Fruit fly (Drosophila melanogaster) whole organism, embryonic: ENCODE results near the gene CG16813.

ENCODE experiments used
- Atf6 ChIP-seq: fragments of 200-800 bp; sonication (Bioruptor generic); IDR thresholded peaks from 2 replicates; pipeline ENCODE4 v1.3.6; 2022; ENCODE audit warnings: missing biosample characterization, missing genetic modification characterization
- BEAF-32 ChIP-seq: fragments of 200-800 bp; sonication (Bioruptor generic); optimal IDR thresholded peaks from 3 replicates; lab custom pipeline; 2017; ENCODE audit warnings: missing biosample characterization, missing genetic modification characterization, mild to moderate bottlenecking, moderate library complexity, missing genetic modification reagents
- CG10321 ChIP-seq: fragments of 200-800 bp; sonication (Bioruptor generic); IDR thresholded peaks from 2 replicates; pipeline ENCODE4 v1.3.6; 2022; ENCODE audit warnings: missing biosample characterization, missing genetic modification characterization
- CG10654 ChIP-seq: fragments of 200-800 bp; sonication (Bioruptor generic); optimal IDR thresholded peaks from 2 replicates; lab custom pipeline; 2016; ENCODE audit warnings: missing biosample characterization, missing genetic modification characterization
- CG11504 ChIP-seq: fragments of 200-800 bp; sonication (Bioruptor generic); optimal IDR thresholded peaks from 3 replicates; lab custom pipeline; 2019; ENCODE audit warnings: missing biosample characterization, mild to moderate bottlenecking, missing genetic modification characterization, moderate library complexity
- CG12299 ChIP-seq: fragments of 200-800 bp; sonication (Bioruptor generic); optimal IDR thresholded peaks from 2 replicates; lab custom pipeline; 2018; ENCODE audit warnings: missing biosample characterization, mild to moderate bottlenecking, missing genetic modification characterization
- CG13287 ChIP-seq: fragments of 200-800 bp; sonication (Bioruptor generic); IDR thresholded peaks from 2 replicates; pipeline ENCODE4 v1.3.6; 2022; ENCODE audit warnings: missing biosample characterization, missing genetic modification characterization; ENCODE audit not compliant: partially characterized antibody
- CG14710 ChIP-seq: fragments of 200-800 bp; sonication (Bioruptor generic); optimal IDR thresholded peaks from 3 replicates; lab custom pipeline; 2019; ENCODE audit warnings: missing biosample characterization, mild to moderate bottlenecking, missing genetic modification characterization, moderate library complexity
- CG15479 ChIP-seq: fragments of 200-800 bp; sonication (Bioruptor generic); optimal IDR thresholded peaks from 3 replicates; lab custom pipeline; 2019; ENCODE audit warnings: missing biosample characterization, mild to moderate bottlenecking, missing genetic modification characterization, moderate library complexity
- CG3407 ChIP-seq: fragments of 200-800 bp; sonication (Bioruptor generic); optimal IDR thresholded peaks from 2 replicates; lab custom pipeline; 2018; ENCODE audit warnings: missing biosample characterization, mild to moderate bottlenecking, missing genetic modification characterization
- CG7357 ChIP-seq: fragments of 200-800 bp; sonication (Bioruptor generic); IDR thresholded peaks from 3 replicates; pipeline ENCODE4 v1.3.6; 2022; ENCODE audit warnings: missing biosample characterization, missing genetic modification characterization
- CG7556 ChIP-seq: fragments of 200-800 bp; sonication (Bioruptor generic); optimal IDR thresholded peaks from 2 replicates; lab custom pipeline; 2017; ENCODE audit warnings: missing biosample characterization, mild to moderate bottlenecking, missing genetic modification characterization
- CG8089 ChIP-seq: fragments of 200-800 bp; sonication (Bioruptor generic); optimal IDR thresholded peaks from 3 replicates; lab custom pipeline; 2016; ENCODE audit warnings: missing biosample characterization, missing genetic modification characterization
- CG8924 ChIP-seq: fragments of 200-800 bp; optimal IDR thresholded peaks from 3 replicates; lab custom pipeline; 2019; ENCODE audit warnings: missing biosample characterization, mild to moderate bottlenecking, missing genetic modification characterization, moderate library complexity
- CG9609 ChIP-seq: fragments of 200-800 bp; sonication (Bioruptor generic); optimal IDR thresholded peaks from 3 replicates; lab custom pipeline; 2016; ENCODE audit warnings: missing biosample characterization, missing genetic modification characterization
- CG9797 ChIP-seq: fragments of 200-800 bp; sonication (Bioruptor generic); optimal IDR thresholded peaks from 3 replicates; lab custom pipeline; 2018; ENCODE audit warnings: missing biosample characterization, mild to moderate bottlenecking, missing genetic modification characterization
- D ChIP-seq, 2 experiments: fragments of 200-800 bp in 1 of 2; fragments of >200 bp in 1 of 2; sonication (Bioruptor generic) in 1 of 2; optimal IDR thresholded peaks; 2 replicates in 1 of 2; 3 replicates in 1 of 2; lab custom pipeline; 2017; ENCODE audit warnings: mild to moderate bottlenecking in 1 of 2, missing biosample characterization in 1 of 2, missing genetic modification characterization in 1 of 2, missing genetic modification reagents in 1 of 2
- D19B ChIP-seq: fragments of 200-800 bp; sonication (Bioruptor generic); optimal IDR thresholded peaks from 2 replicates; lab custom pipeline; 2017; ENCODE audit warnings: missing biosample characterization, mild to moderate bottlenecking, missing genetic modification characterization
- Deaf1 ChIP-seq: fragments of 200-800 bp; optimal IDR thresholded peaks from 3 replicates; lab custom pipeline; 2019; ENCODE audit warnings: missing biosample characterization, mild to moderate bottlenecking, missing genetic modification characterization, moderate library complexity
- Dll ChIP-seq: fragments of 200-800 bp; sonication (Bioruptor generic); IDR thresholded peaks from 4 replicates; pipeline ENCODE4 v1.3.6; 2022; ENCODE audit warnings: missing biosample characterization, missing genetic modification characterization; ENCODE audit not compliant: partially characterized antibody
- Eip74EF ChIP-seq, 2 experiments: fragments of 200-800 bp in 1 of 2; fragments of >200 bp in 1 of 2; sonication (Bioruptor generic) in 1 of 2; optimal IDR thresholded peaks; 2 replicates each; lab custom pipeline; 2017 to 2019; ENCODE audit warnings: missing biosample characterization in 2 of 2, missing genetic modification characterization in 2 of 2, mild to moderate bottlenecking in 1 of 2, moderate library complexity in 1 of 2
- H15 ChIP-seq: fragments of 200-800 bp; sonication (Bioruptor generic); IDR thresholded peaks from 3 replicates; pipeline ENCODE4 v1.3.6; 2022; ENCODE audit warnings: missing biosample characterization, missing genetic modification characterization
- HmgD ChIP-seq: fragments of 200-800 bp; sonication (Bioruptor generic); optimal IDR thresholded peaks from 3 replicates; lab custom pipeline; 2016; ENCODE audit warnings: missing biosample characterization, missing genetic modification characterization
- Kr ChIP-seq: fragments of 200-800 bp; sonication (Bioruptor generic); optimal IDR thresholded peaks from 2 replicates; lab custom pipeline; 2017; ENCODE audit warnings: missing biosample characterization, mild to moderate bottlenecking, missing genetic modification characterization
- MESR4 ChIP-seq: fragments of 200-800 bp; sonication (Bioruptor generic); optimal IDR thresholded peaks from 2 replicates; lab custom pipeline; 2018; ENCODE audit warnings: missing biosample characterization, mild to moderate bottlenecking, missing genetic modification characterization, moderate library complexity
- Nf-YA ChIP-seq: fragments of 200-800 bp; sonication (Bioruptor generic); IDR thresholded peaks from 2 replicates; pipeline ENCODE4 v1.3.6; 2022; ENCODE audit warnings: missing biosample characterization, missing genetic modification characterization
- Sin3A ChIP-seq: fragments of >200 bp; optimal IDR thresholded peaks from 2 replicates; lab custom pipeline; 2018
- ac ChIP-seq: fragments of 200-800 bp; sonication (Bioruptor generic); optimal IDR thresholded peaks from 3 replicates; lab custom pipeline; 2017; ENCODE audit warnings: missing biosample characterization, mild to moderate bottlenecking, missing genetic modification characterization
- cad ChIP-seq: fragments of >200 bp; optimal IDR thresholded peaks from 2 replicates; lab custom pipeline; 2017; ENCODE audit warnings: missing biosample characterization, missing genetic modification characterization
- ci ChIP-seq: fragments of 200-800 bp; sonication (Bioruptor generic); IDR thresholded peaks from 3 replicates; pipeline ENCODE4 v1.3.6; 2022; ENCODE audit warnings: missing biosample characterization, missing genetic modification characterization
- crp ChIP-seq, 2 experiments: fragments of 200-800 bp; sonication (Bioruptor generic); optimal IDR thresholded peaks; 2 replicates in 1 of 2; 3 replicates in 1 of 2; lab custom pipeline; 2017; ENCODE audit warnings: missing biosample characterization in 2 of 2, missing genetic modification characterization in 2 of 2, mild to moderate bottlenecking in 1 of 2, moderate library complexity in 1 of 2
- dimm ChIP-seq: fragments of 200-800 bp; sonication (Bioruptor generic); IDR thresholded peaks from 2 replicates; pipeline ENCODE4 v1.3.6; 2022; ENCODE audit warnings: missing biosample characterization, missing genetic modification characterization
- disco-r ChIP-seq: fragments of 200-800 bp; sonication (Bioruptor generic); optimal IDR thresholded peaks from 2 replicates; lab custom pipeline; 2016; ENCODE audit warnings: missing biosample characterization, missing genetic modification characterization
- eve ChIP-seq, 2 experiments: fragments of >200 bp; optimal IDR thresholded peaks; 2 replicates each; lab custom pipeline; 2017; ENCODE audit warnings: missing biosample characterization in 2 of 2, missing genetic modification characterization in 2 of 2
- ftz-f1 ChIP-seq: fragments of 200-800 bp; sonication (Bioruptor generic); optimal IDR thresholded peaks from 2 replicates; lab custom pipeline; 2016; ENCODE audit warnings: missing biosample characterization, missing genetic modification characterization
- grn ChIP-seq: fragments of 200-800 bp; sonication (Bioruptor generic); optimal IDR thresholded peaks from 3 replicates; lab custom pipeline; 2017; ENCODE audit warnings: missing biosample characterization, missing genetic modification characterization
- jigr1 ChIP-seq: fragments of 200-800 bp; sonication (Bioruptor generic); IDR thresholded peaks from 3 replicates; pipeline ENCODE4 v1.3.6; 2022; ENCODE audit warnings: missing biosample characterization, missing genetic modification characterization
- kni ChIP-seq: fragments of 200-800 bp; sonication (Bioruptor generic); optimal IDR thresholded peaks from 3 replicates; lab custom pipeline; 2017; ENCODE audit warnings: mild to moderate bottlenecking, missing biosample characterization, missing genetic modification reagents, missing genetic modification characterization
- oc ChIP-seq: fragments of 200-800 bp; sonication (Bioruptor generic); optimal IDR thresholded peaks from 2 replicates; lab custom pipeline; 2018; ENCODE audit warnings: missing biosample characterization, mild to moderate bottlenecking, missing genetic modification characterization, moderate library complexity
- peb ChIP-seq: fragments of 200-800 bp; sonication (Bioruptor generic); IDR thresholded peaks from 2 replicates; pipeline ENCODE4 v1.3.6; 2022; ENCODE audit warnings: missing biosample characterization, missing genetic modification characterization
- pita ChIP-seq: fragments of 200-800 bp; sonication (Bioruptor generic); optimal IDR thresholded peaks from 2 replicates; lab custom pipeline; 2017; ENCODE audit warnings: missing biosample characterization, mild to moderate bottlenecking, missing genetic modification characterization
- pnt ChIP-seq: fragments of 200-800 bp; sonication (Bioruptor generic); optimal IDR thresholded peaks from 3 replicates; lab custom pipeline; 2016; ENCODE audit warnings: missing biosample characterization, missing genetic modification characterization
- pros ChIP-seq: fragments of 200-800 bp; sonication (Bioruptor generic); optimal IDR thresholded peaks from 3 replicates; lab custom pipeline; 2019; ENCODE audit warnings: missing biosample characterization, mild to moderate bottlenecking, missing genetic modification characterization, moderate library complexity
- tll ChIP-seq, 2 experiments: fragments of 200-800 bp in 1 of 2; fragments of >200 bp in 1 of 2; sonication (Bioruptor generic) in 1 of 2; optimal IDR thresholded peaks; 2 replicates each; lab custom pipeline; 2017 to 2019; ENCODE audit warnings: missing biosample characterization in 2 of 2, missing genetic modification characterization in 2 of 2, mild to moderate bottlenecking in 1 of 2, moderate library complexity in 1 of 2
- twi ChIP-seq: fragments of 200-800 bp; optimal IDR thresholded peaks from 2 replicates; lab custom pipeline; 2019; ENCODE audit warnings: missing biosample characterization, mild to moderate bottlenecking, missing genetic modification characterization, moderate library complexity
- unc-4 ChIP-seq: fragments of 200-800 bp; sonication (Bioruptor generic); IDR thresholded peaks from 2 replicates; pipeline ENCODE4 v1.3.6; 2022; ENCODE audit warnings: missing biosample characterization, missing genetic modification characterization; ENCODE audit not compliant: partially characterized antibody
- vvl ChIP-seq: fragments of 200-800 bp; sonication (Bioruptor generic); IDR thresholded peaks from 2 replicates; pipeline ENCODE4 v1.3.6; 2022; ENCODE audit warnings: missing biosample characterization, missing genetic modification characterization
- wor ChIP-seq: fragments of 200-800 bp; sonication (Bioruptor generic); IDR thresholded peaks from 2 replicates; pipeline ENCODE4 v1.3.6; 2022; ENCODE audit warnings: missing biosample characterization, missing genetic modification characterization
- z ChIP-seq: fragments of 200-800 bp; sonication (Bioruptor generic); IDR thresholded peaks from 3 replicates; pipeline ENCODE4 v1.3.6; 2022; ENCODE audit warnings: missing biosample characterization, missing genetic modification characterization
- zen ChIP-seq: fragments of 200-800 bp; sonication (Bioruptor generic); optimal IDR thresholded peaks from 3 replicates; lab custom pipeline; 2018; ENCODE audit warnings: missing biosample characterization, mild to moderate bottlenecking, missing genetic modification characterization, moderate library complexity

CG16813 gene

DNA sequence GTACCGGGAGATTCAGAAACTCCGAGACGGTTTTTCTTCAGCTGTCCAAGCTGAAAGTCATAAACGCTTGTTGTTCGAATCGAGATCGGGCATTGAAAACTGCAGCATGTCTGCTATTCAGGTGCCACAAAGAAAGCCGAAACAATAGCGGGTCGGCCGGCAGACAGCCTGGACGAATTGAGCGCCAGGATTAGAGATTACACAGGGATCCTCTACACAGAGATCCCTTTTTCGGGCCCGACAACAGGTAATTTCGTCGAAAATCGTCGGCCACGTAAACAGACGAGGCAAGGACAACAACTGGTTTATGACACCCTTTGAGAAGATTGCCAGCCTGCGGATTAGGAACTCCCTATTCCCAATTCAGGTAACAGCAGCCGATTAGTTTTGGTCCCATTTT is at the start of gene CG16813:
Gene CG16813 (plus strand): TSS at position 288 of the 400 bp plus-strand sequence.
- TF ChIP-seq CG12299 (no peak), CG9609 (GFP tag; lab: Kevin White, UChicago) (no peak), tll (GFP tag; optimal IDR thresholded peaks at IDR 0.05; lab: Kevin White, UChicago) (peak in 1 of 2 experiments; percentile 97), H15 (GFP tag; lab: Robert Waterston, UW) (no peak), pnt (GFP tag; lab: Kevin White, UChicago) (no peak), cad (GFP tag; lab: Kevin White, UChicago) (peak; percentile 90), CG15479 (peak; percentile 92), kni (peak; percentile 56), wor (GFP tag; lab: Robert Waterston, UW) (no peak), Kr (GFP tag; lab: Kevin White, UChicago) (peak; percentile 30), HmgD (GFP tag; lab: Kevin White, UChicago) (no peak), CG7357 (GFP tag; lab: Robert Waterston, UW) (no peak), ac (peak; percentile 49), twi (peak; percentile 45), peb (GFP tag; lab: Robert Waterston, UW) (no peak), CG10321 (GFP tag; lab: Robert Waterston, UW) (no peak), D19B (GFP tag; lab: Kevin White, UChicago) (no peak), CG8089 (GFP tag; lab: Kevin White, UChicago) (no peak), dimm (GFP tag; lab: Robert Waterston, UW) (no peak), D (optimal IDR thresholded peaks at IDR 0.05; lab: Kevin White, UChicago) (peak; percentile 96), D (GFP tag; optimal IDR thresholded peaks at IDR 0.05; lab: Kevin White, UChicago) (no peak), pros (peak; percentile 24), zen (tag; lab: Kevin White, UChicago) (peak; percentile 89), disco-r (GFP tag; lab: Kevin White, UChicago) (no peak), oc (peak; percentile 26)
- TF ChIP-seq, all 482 proteins: peak for 11

DNA sequence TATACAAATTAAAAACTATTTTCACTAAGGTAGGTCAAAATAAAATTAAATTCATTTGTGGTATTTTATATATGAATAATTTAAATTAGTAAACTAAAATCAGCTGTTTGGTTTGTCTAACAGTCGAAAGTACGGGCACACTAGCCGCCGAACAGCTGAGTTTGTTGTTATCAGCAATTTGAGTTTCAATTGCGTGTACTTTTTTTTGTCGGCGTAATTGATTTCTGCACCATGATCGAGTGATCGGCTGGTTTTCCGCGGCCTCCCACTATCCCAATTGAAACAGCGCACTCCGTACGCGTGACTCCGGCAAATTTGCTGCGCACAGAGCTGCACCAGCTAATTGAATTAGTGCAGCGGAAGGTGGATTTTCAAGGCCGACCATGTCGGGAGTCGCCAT is 48.2 kb upstream of the CG16813 start, which contains the start of gene Alg7:
Gene Alg7 (plus strand): TSS at position 153 of the 400 bp plus-strand sequence.
- TF ChIP-seq vvl (GFP tag; lab: Robert Waterston, UW) (peak; percentile 70; the same call in 1 of the 2 replicates), CG13287 (GFP tag; lab: Robert Waterston, UW) (peak; percentile 50), Nf-YA (GFP tag; lab: Robert Waterston, UW) (no peak), z (GFP tag; lab: Robert Waterston, UW) (no peak), eve (GFP tag; optimal IDR thresholded peaks at IDR 0.05; lab: Kevin White, UChicago) (no peak), Deaf1 (tag; lab: Kevin White, UChicago) (no peak), Sin3A (peak; percentile 1), CG7556 (GFP tag; lab: Kevin White, UChicago) (no peak), CG11504 (tag; lab: Kevin White, UChicago) (no peak), Atf6 (GFP tag; lab: Robert Waterston, UW) (no peak), CG9797 (GFP tag; lab: Kevin White, UChicago) (peak; percentile 72), pita (GFP tag; lab: Kevin White, UChicago) (no peak), jigr1 (GFP tag; lab: Robert Waterston, UW) (no peak), grn (GFP tag; lab: Kevin White, UChicago) (no peak), Dll (GFP tag; lab: Robert Waterston, UW) (peak; percentile 32; the same call in 1 of the 4 replicates), unc-4 (GFP tag; lab: Robert Waterston, UW) (0 out of 2 replicates have a peak, but pooled peaks have one; percentile 15), CG3407 (GFP tag; lab: Kevin White, UChicago) (no peak), CG14710 (tag; lab: Kevin White, UChicago) (peak; percentile 19), CG10654 (GFP tag; lab: Kevin White, UChicago) (no peak), CG15479 (peak; percentile 78), Eip74EF (GFP tag; optimal IDR thresholded peaks at IDR 0.05; lab: Kevin White, UChicago) (no peak), ci (0 out of 3 replicates have a peak, but pooled peaks have one; percentile 10), crp (GFP tag; optimal IDR thresholded peaks at IDR 0.05; lab: Kevin White, UChicago) (peak; percentile 79 to 97), ftz-f1 (peak; percentile 91), MESR4 (peak; percentile 51), BEAF-32 (GFP tag; lab: Kevin White, UChicago) (peak; percentile 6), CG8924 (tag; lab: Kevin White, UChicago) (peak; percentile 2)
